Worm (Caenorhabditis elegans): ENCODE results near the gene C33D9.6.

- TF ChIP-seq fos-1 (tag; optimal IDR thresholded peaks at IDR 0.05): no peak
- TF ChIP-seq nhr-23 (tag; optimal IDR thresholded peaks at IDR 0.05): no peak
- no peak for TF ChIP-seq nhr-237 (tag; optimal IDR thresholded peaks at IDR 0.05)
- no peak for TF ChIP-seq elt-1 (tag; optimal IDR thresholded peaks at IDR 0.05)
- no peak for TF ChIP-seq nhr-28 (tag; optimal IDR thresholded peaks at IDR 0.05)
- TF ChIP-seq ama-1 (optimal IDR thresholded peaks at IDR 0.05): no peak
- no peak for TF ChIP-seq unc-62 (GFP tag; optimal IDR thresholded peaks at IDR 0.05)
- no peak for TF ChIP-seq fkh-10 (GFP tag; optimal IDR thresholded peaks at IDR 0.05)
- no peak for TF ChIP-seq ztf-11 (tag; optimal IDR thresholded peaks at IDR 0.05)
- TF ChIP-seq aly-2 (tag; optimal IDR thresholded peaks at IDR 0.05): no peak
- no peak for TF ChIP-seq R02D3.7 (tag; optimal IDR thresholded peaks at IDR 0.05)
- TF ChIP-seq tbx-2 (tag; optimal IDR thresholded peaks at IDR 0.05): no peak
- TF ChIP-seq jun-1 (tag; optimal IDR thresholded peaks at IDR 0.05): no peak
These were observed 5.1 kb downstream of the C33D9.6 start, which contains the start of gene F20C5.6 for ce11 chrIV:8772800-8773256.

All from whole organism, L3 larva.